In genomic region chr2L:7119460-7120047, dm6 we compare ENCODE assay signal across 3 fruit fly cellular contexts.
TF ChIP-seq lines count a peak whose summit lies in the region.

No protein-coding gene starts in this region.

- TF ChIP-seq CTCF in whole organism, embryonic (GFP tag; optimal IDR thresholded peaks at IDR 0.05; lab: Kevin White, UChicago), result no peak

TF ChIP-seq in whole organism, embryonic, 481 proteins besides CTCF, POLR2A, EP300 and RAD21:
- TF ChIP-seq CG1792 (GFP tag; optimal IDR thresholded peaks at IDR 0.05; lab: Kevin White, UChicago) (no peak), Gug (GFP tag; IDR thresholded peaks at IDR 0.05; lab: Robert Waterston, UW) (no peak), H2.0 (GFP tag; IDR thresholded peaks at IDR 0.05; lab: Robert Waterston, UW) (no peak), CG10366 (GFP tag; IDR thresholded peaks at IDR 0.05; lab: Robert Waterston, UW) (no peak), bowl (GFP tag; IDR thresholded peaks at IDR 0.05; lab: Robert Waterston, UW) (no peak), Ets65A (GFP tag; lab: Kevin White, UChicago) (peak; percentile 78), Med (GFP tag; lab: Kevin White, UChicago) (peak; percentile 8), H15 (GFP tag; IDR thresholded peaks at IDR 0.05; lab: Robert Waterston, UW) (no peak), grn (GFP tag; optimal IDR thresholded peaks at IDR 0.05; lab: Kevin White, UChicago) (no peak), CG10321 (GFP tag; IDR thresholded peaks at IDR 0.05; lab: Robert Waterston, UW) (0 out of 2 replicates have a peak, but pooled peaks have one; percentile 38), CG12104 (GFP tag; optimal IDR thresholded peaks at IDR 0.05; lab: Kevin White, UChicago) (no peak), CG11504 (tag; optimal IDR thresholded peaks at IDR 0.05; lab: Kevin White, UChicago) (peak; percentile 91), zfh2 (GFP tag; optimal IDR thresholded peaks at IDR 0.05; lab: Kevin White, UChicago) (no peak), PHDP (tag; optimal IDR thresholded peaks at IDR 0.05; lab: Kevin White, UChicago) (no peak), fu2 (GFP tag; optimal IDR thresholded peaks at IDR 0.05; lab: Kevin White, UChicago) (no peak), odd (GFP tag; optimal IDR thresholded peaks at IDR 0.05; lab: Kevin White, UChicago) (no peak)

TF ChIP-seq in whole organism, prepupa, 60 proteins besides CTCF, POLR2A, EP300 and RAD21:
- TF ChIP-seq Hr38 (GFP tag; optimal IDR thresholded peaks at IDR 0.05; lab: Kevin White, UChicago) (no peak), Gug (GFP tag; IDR thresholded peaks at IDR 0.05; lab: Robert Waterston, UW) (no peak), Ets21C (GFP tag; optimal IDR thresholded peaks at IDR 0.05; lab: Kevin White, UChicago) (no peak), dsx (GFP tag; optimal IDR thresholded peaks at IDR 0.05; lab: Kevin White, UChicago; ENCODE audit: poor library complexity, severe bottlenecking) (peak; percentile 56), Met (GFP tag; optimal IDR thresholded peaks at IDR 0.05; lab: Kevin White, UChicago) (no peak), svp (GFP tag; lab: Kevin White, UChicago) (peak; percentile 50)

TF ChIP-seq in whole organism, pupa, 21 proteins besides CTCF, POLR2A, EP300 and RAD21:
- TF ChIP-seq CG32121 (GFP tag; IDR thresholded peaks at IDR 0.05; lab: Robert Waterston, UW) (no peak), CG17806 (tag; optimal IDR thresholded peaks at IDR 0.05; lab: Kevin White, UChicago) (no peak), D1 (tag; optimal IDR thresholded peaks at IDR 0.05; lab: Kevin White, UChicago) (no peak), CG15710 (tag; optimal IDR thresholded peaks at IDR 0.05; lab: Kevin White, UChicago) (no peak), Ets98B (GFP tag; IDR thresholded peaks at IDR 0.05; lab: Robert Waterston, UW) (no peak), CG12605 (GFP tag; IDR thresholded peaks at IDR 0.05; lab: Robert Waterston, UW) (peak; percentile 10; the same call in 1 of the 2 replicates)
